Worm (Caenorhabditis elegans): ENCODE data around the gene H03G16.5.

The H03G16.5 gene

ce11 chrX:15055914-15056313 lies 723 bp downstream of the H03G16.5 start, which contains the start of gene H03G16.7:
TSS of gene H03G16.7 (minus strand) at chrX:15056014.
- TF ChIP-seq fkh-10 (GFP tag; optimal IDR thresholded peaks at IDR 0.05), result no peak
- no peak for TF ChIP-seq C38D4.7 (GFP tag; optimal IDR thresholded peaks at IDR 0.05)
- no peak for TF ChIP-seq sox-4 (tag; optimal IDR thresholded peaks at IDR 0.05)
- no peak for TF ChIP-seq fkh-6 (tag; optimal IDR thresholded peaks at IDR 0.05)
- no peak for TF ChIP-seq eyg-1 (tag; optimal IDR thresholded peaks at IDR 0.05)
- TF ChIP-seq pha-2 (tag; optimal IDR thresholded peaks at IDR 0.05), result no peak
- TF ChIP-seq hlh-8 (tag; optimal IDR thresholded peaks at IDR 0.05), result no peak
- no peak for TF ChIP-seq madf-2 (tag; optimal IDR thresholded peaks at IDR 0.05)
- TF ChIP-seq hlh-30 (tag; optimal IDR thresholded peaks at IDR 0.05; ENCODE audit: insufficient read depth), result no peak
- no peak for TF ChIP-seq ttx-3 (tag; optimal IDR thresholded peaks at IDR 0.05)

DNA sequence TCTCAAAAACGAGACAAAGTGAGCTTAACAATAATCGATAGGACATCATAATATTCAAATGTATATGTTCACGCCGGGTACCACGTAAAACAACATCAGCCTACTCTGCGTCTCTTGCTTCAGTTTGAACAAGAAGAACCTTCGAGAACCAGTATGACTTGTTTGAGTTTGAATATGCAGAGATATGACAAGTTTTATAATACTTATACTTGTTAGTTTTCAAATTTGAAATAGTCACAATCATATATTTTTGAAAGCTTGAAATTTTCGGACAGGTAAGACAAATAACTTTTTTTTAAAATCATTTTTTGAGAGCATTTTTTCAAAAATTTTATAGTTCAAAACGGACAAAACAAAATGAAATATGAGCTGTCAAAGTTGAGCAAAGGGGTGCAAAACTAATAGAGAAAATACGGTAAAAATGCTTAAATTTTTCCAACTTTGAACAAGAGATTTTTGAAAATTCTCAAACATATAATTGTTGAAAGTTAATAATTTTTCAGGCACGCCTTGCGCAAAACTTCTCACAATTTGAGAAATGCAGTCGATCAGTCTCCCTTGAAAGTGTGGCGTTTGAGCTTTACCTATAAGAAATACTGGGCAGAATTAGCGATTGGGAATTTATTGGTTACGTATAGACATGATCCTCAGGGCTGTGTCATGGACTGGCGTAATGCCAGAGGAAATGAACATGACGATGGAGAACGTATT lies 3.3 kb downstream of the H03G16.5 start, which contains the start of gene H03G16.1:
TSS of gene H03G16.1 (plus strand) at position 661 of the 711 bp plus-strand sequence.
- TF ChIP-seq sox-4 (tag; optimal IDR thresholded peaks at IDR 0.05), result no peak
- TF ChIP-seq C08G9.2 (tag; optimal IDR thresholded peaks at IDR 0.05), result no peak
- TF ChIP-seq ceh-45 (GFP tag; IDR thresholded peaks at IDR 0.05), result no peak
- TF ChIP-seq odd-2 (tag; optimal IDR thresholded peaks at IDR 0.05), result no peak
- no peak for TF ChIP-seq ceh-24 (tag; optimal IDR thresholded peaks at IDR 0.05)
- TF ChIP-seq npax-4 (tag; optimal IDR thresholded peaks at IDR 0.05), result no peak
- TF ChIP-seq tbx-2 (tag; optimal IDR thresholded peaks at IDR 0.05), result no peak
- no peak for TF ChIP-seq fax-1 (tag; optimal IDR thresholded peaks at IDR 0.05)
- TF ChIP-seq unc-42 (tag; optimal IDR thresholded peaks at IDR 0.05), result no peak
- TF ChIP-seq elt-4 (tag; optimal IDR thresholded peaks at IDR 0.05), result no peak
- no peak for TF ChIP-seq ceh-30 (tag; optimal IDR thresholded peaks at IDR 0.05)
- TF ChIP-seq ahr-1 (tag; optimal IDR thresholded peaks at IDR 0.05), result no peak
- no peak for TF ChIP-seq madf-2 (tag; optimal IDR thresholded peaks at IDR 0.05)
- no peak for TF ChIP-seq hlh-8 (tag; optimal IDR thresholded peaks at IDR 0.05)
- TF ChIP-seq pat-9 (tag; optimal IDR thresholded peaks at IDR 0.05), result no peak
- no peak for TF ChIP-seq ceh-6 (GFP tag; optimal IDR thresholded peaks at IDR 0.05)
- no peak for TF ChIP-seq fkh-10 (GFP tag; optimal IDR thresholded peaks at IDR 0.05)
- no peak for TF ChIP-seq pqm-1 (tag; optimal IDR thresholded peaks at IDR 0.05)
- TF ChIP-seq rnt-1 (tag; optimal IDR thresholded peaks at IDR 0.05), result no peak
- no peak for TF ChIP-seq ceh-48 (tag; optimal IDR thresholded peaks at IDR 0.05)

DNA sequence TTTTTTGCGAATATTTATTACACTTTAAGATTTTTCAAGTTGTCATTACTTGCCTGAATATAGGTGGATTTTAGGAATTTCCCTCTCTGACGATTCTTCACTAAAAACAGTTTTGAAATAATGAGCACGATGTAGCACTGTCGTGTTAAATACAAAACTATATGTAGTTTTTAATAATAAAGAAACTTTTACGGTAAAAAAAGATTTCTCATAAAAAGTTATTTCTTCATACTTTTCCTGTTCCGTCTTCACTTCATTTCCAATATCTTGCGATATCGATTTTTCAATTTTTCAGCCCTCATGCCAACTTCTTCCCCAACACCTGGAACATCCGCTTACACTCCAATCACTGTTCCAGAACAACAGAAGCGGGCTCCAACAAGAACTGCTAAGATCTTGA lies 4.3 kb downstream of the H03G16.5 start, which contains the start of gene H03G16.6:
TSS of gene H03G16.6 (plus strand) at position 301 of the 400 bp plus-strand sequence.
- TF ChIP-seq syd-9 (tag; optimal IDR thresholded peaks at IDR 0.05) (no peak), che-1 (tag; optimal IDR thresholded peaks at IDR 0.05) (no peak), ceh-9 (tag; optimal IDR thresholded peaks at IDR 0.05) (no peak), lin-11 (tag; optimal IDR thresholded peaks at IDR 0.05) (no peak), ztf-16 (tag; optimal IDR thresholded peaks at IDR 0.05) (no peak), fkh-6 (tag; optimal IDR thresholded peaks at IDR 0.05) (no peak), sox-2 (GFP tag; IDR thresholded peaks at IDR 0.05) (no peak), hlh-6 (tag; optimal IDR thresholded peaks at IDR 0.05) (no peak), sdc-2 (tag; optimal IDR thresholded peaks at IDR 0.05) (no peak), dve-1 (tag; optimal IDR thresholded peaks at IDR 0.05) (no peak), dmd-4 (tag; optimal IDR thresholded peaks at IDR 0.05; ENCODE audit: borderline replicate concordance) (no peak), hlh-13 (GFP tag; optimal IDR thresholded peaks at IDR 0.05) (no peak), ceh-45 (GFP tag; IDR thresholded peaks at IDR 0.05) (no peak), pha-4 (tag; optimal IDR thresholded peaks at IDR 0.05) (no peak)

All from whole organism, late embryonic.